Worm (Caenorhabditis elegans): ENCODE results near the gene T25B9.5.

DNA sequence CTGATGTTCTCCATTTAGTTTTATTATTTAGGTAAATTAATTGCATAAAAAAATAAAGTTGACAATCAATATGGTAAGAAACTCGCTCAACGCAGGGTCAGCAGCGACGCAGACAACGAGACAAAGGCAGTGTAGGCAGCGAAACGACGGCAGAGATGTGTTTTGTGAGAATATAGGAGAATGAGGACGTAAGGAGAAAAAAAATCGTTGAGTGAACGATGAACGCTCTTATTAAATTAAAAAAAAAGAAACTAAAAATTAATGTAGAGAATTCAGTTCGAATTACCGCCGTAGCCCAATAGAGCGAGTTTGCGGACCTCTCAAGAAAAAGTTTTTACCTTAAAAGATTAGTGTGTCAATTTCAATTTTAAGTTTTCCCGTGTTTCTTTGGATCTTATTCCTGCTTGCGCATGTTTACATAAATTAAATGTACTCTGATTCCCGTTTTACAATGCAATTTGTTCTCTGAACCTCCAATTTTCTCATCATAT lies 13.6 kb upstream of the T25B9.5 start, which contains the start of gene T25B9.8:
- TF ChIP-seq ztf-11 (tag; optimal IDR thresholded peaks at IDR 0.05) (no peak), nhr-12 (tag; optimal IDR thresholded peaks at IDR 0.05) (no peak), pha-4 (tag; optimal IDR thresholded peaks at IDR 0.05) (no peak)
